Fruit fly (Drosophila melanogaster) whole organism, prepupa: ENCODE data around the gene CG10803.

ENCODE experiments used
- Blimp-1 ChIP-seq: fragments of 200-800 bp; sonication (Bioruptor generic); optimal IDR thresholded peaks from 3 replicates; lab custom pipeline; 2017; ENCODE audit warnings: missing biosample characterization, missing genetic modification characterization, mild to moderate bottlenecking, moderate library complexity, missing genetic modification reagents
- CG10631 ChIP-seq: fragments of 200-800 bp; sonication (Bioruptor generic); optimal IDR thresholded peaks from 2 replicates; lab custom pipeline; 2016; ENCODE audit warnings: missing biosample characterization, missing genetic modification characterization
- CG11294 ChIP-seq: fragments of 200-800 bp; sonication (Bioruptor generic); IDR thresholded peaks from 2 replicates; pipeline ENCODE4 v1.3.6; 2022; ENCODE audit warnings: missing biosample characterization, missing genetic modification characterization
- CG11762 ChIP-seq: fragments of 200-800 bp; sonication (Bioruptor generic); optimal IDR thresholded peaks from 3 replicates; lab custom pipeline; 2016; ENCODE audit warnings: missing biosample characterization, missing genetic modification characterization; ENCODE audit not compliant: insufficient read depth
- CG11902 ChIP-seq: fragments of 200-800 bp; sonication (Bioruptor generic); optimal IDR thresholded peaks from 3 replicates; lab custom pipeline; 2016; ENCODE audit warnings: missing biosample characterization, missing genetic modification characterization
- CG15336 ChIP-seq: fragments of 200-800 bp; sonication (Bioruptor generic); IDR thresholded peaks from 2 replicates; pipeline ENCODE4 v1.3.6; 2022; ENCODE audit warnings: missing biosample characterization, missing genetic modification characterization
- CG1621 ChIP-seq: fragments of 200-800 bp; sonication (Bioruptor generic); optimal IDR thresholded peaks from 3 replicates; lab custom pipeline; 2018; ENCODE audit warnings: missing biosample characterization, mild to moderate bottlenecking, missing genetic modification characterization
- CG16779 ChIP-seq: fragments of 200-800 bp; sonication (Bioruptor generic); optimal IDR thresholded peaks from 3 replicates; lab custom pipeline; 2017; ENCODE audit warnings: missing biosample characterization, mild to moderate bottlenecking, missing genetic modification characterization
- CG3032 ChIP-seq: fragments of 200-800 bp; optimal IDR thresholded peaks from 2 replicates; lab custom pipeline; 2019; ENCODE audit warnings: missing biosample characterization, mild to moderate bottlenecking, missing genetic modification characterization, moderate library complexity
- CG31627 ChIP-seq: fragments of 200-800 bp; sonication (Bioruptor generic); optimal IDR thresholded peaks from 3 replicates; lab custom pipeline; 2016; ENCODE audit warnings: missing biosample characterization, missing genetic modification characterization
- CG32006 ChIP-seq: fragments of 200-800 bp; sonication (Bioruptor generic); optimal IDR thresholded peaks from 3 replicates; lab custom pipeline; 2017; ENCODE audit warnings: missing biosample characterization, mild to moderate bottlenecking, missing genetic modification characterization
- CG34406 ChIP-seq: fragments of 200-800 bp; sonication (Bioruptor generic); optimal IDR thresholded peaks from 3 replicates; lab custom pipeline; 2016; ENCODE audit warnings: missing biosample characterization, missing genetic modification characterization
- CG3919 ChIP-seq: fragments of 200-800 bp; sonication (Bioruptor generic); optimal IDR thresholded peaks from 3 replicates; lab custom pipeline; 2016; ENCODE audit warnings: missing biosample characterization, missing genetic modification characterization
- CG4318 ChIP-seq: fragments of 200-800 bp; sonication (Bioruptor generic); optimal IDR thresholded peaks from 3 replicates; lab custom pipeline; 2017; ENCODE audit warnings: missing biosample characterization, mild to moderate bottlenecking, missing genetic modification characterization
- CG6163 ChIP-seq: fragments of 200-800 bp; sonication (Bioruptor generic); IDR thresholded peaks from 3 replicates; pipeline ENCODE4 v1.3.6; 2022; ENCODE audit warnings: missing biosample characterization, missing genetic modification characterization
- CG6276 ChIP-seq: fragments of 200-800 bp; sonication (Bioruptor generic); optimal IDR thresholded peaks from 2 replicates; lab custom pipeline; 2017; ENCODE audit warnings: missing biosample characterization, mild to moderate bottlenecking, missing genetic modification characterization
- CG6792 ChIP-seq: fragments of 200-800 bp; sonication (Bioruptor generic); optimal IDR thresholded peaks from 3 replicates; lab custom pipeline; 2016; ENCODE audit warnings: missing biosample characterization, missing genetic modification characterization
- CG6854 ChIP-seq: fragments of 200-800 bp; sonication (Bioruptor generic); optimal IDR thresholded peaks from 2 replicates; lab custom pipeline; 2017; ENCODE audit warnings: missing biosample characterization, mild to moderate bottlenecking, missing genetic modification characterization
- CG7368 ChIP-seq: fragments of 200-800 bp; sonication (Bioruptor generic); optimal IDR thresholded peaks from 3 replicates; lab custom pipeline; 2016; ENCODE audit warnings: missing biosample characterization, missing genetic modification characterization
- CG8119 ChIP-seq: fragments of 200-800 bp; sonication (Bioruptor generic); IDR thresholded peaks from 3 replicates; pipeline ENCODE4 v1.3.6; 2022; ENCODE audit warnings: missing biosample characterization, missing genetic modification characterization
- CG8319 ChIP-seq: fragments of 200-800 bp; sonication (Bioruptor generic); optimal IDR thresholded peaks from 3 replicates; lab custom pipeline; 2016; ENCODE audit warnings: missing biosample characterization, missing genetic modification characterization
- CG8632 ChIP-seq: fragments of 200-800 bp; sonication (Bioruptor generic); optimal IDR thresholded peaks from 3 replicates; lab custom pipeline; 2016; ENCODE audit warnings: missing biosample characterization, missing genetic modification characterization
- CG9139 ChIP-seq: fragments of 200-800 bp; sonication (Bioruptor generic); optimal IDR thresholded peaks from 3 replicates; lab custom pipeline; 2017; ENCODE audit warnings: missing biosample characterization, mild to moderate bottlenecking, missing genetic modification characterization
- Eip75B ChIP-seq: fragments of 200-800 bp; sonication (Bioruptor generic); optimal IDR thresholded peaks from 3 replicates; lab custom pipeline; 2016; ENCODE audit warnings: missing biosample characterization, missing genetic modification characterization
- Eip78C ChIP-seq: fragments of 200-800 bp; sonication (Bioruptor generic); peaks from one replicate; lab custom pipeline; 2016; ENCODE audit warnings: missing biosample characterization, missing genetic modification characterization
- Eip93F ChIP-seq: fragments of 200-800 bp; sonication (Bioruptor generic); optimal IDR thresholded peaks from 2 replicates; lab custom pipeline; 2016; ENCODE audit warnings: missing biosample characterization, mild to moderate bottlenecking, missing genetic modification characterization
- Ets21C ChIP-seq: fragments of 200-800 bp; sonication (Bioruptor generic); optimal IDR thresholded peaks from 3 replicates; lab custom pipeline; 2016; ENCODE audit warnings: missing biosample characterization, missing genetic modification characterization
- Gug ChIP-seq: fragments of 200-800 bp; sonication (Bioruptor generic); IDR thresholded peaks from 2 replicates; pipeline ENCODE4 v1.3.6; 2022; ENCODE audit warnings: missing biosample characterization, missing genetic modification characterization
- Hr38 ChIP-seq: sonication (Bioruptor generic); optimal IDR thresholded peaks from 2 replicates; lab custom pipeline; 2016; ENCODE audit warnings: missing biosample characterization, missing genetic modification characterization
- Hr39 ChIP-seq: fragments of 200-800 bp; sonication (Bioruptor generic); optimal IDR thresholded peaks from 2 replicates; lab custom pipeline; 2016; ENCODE audit warnings: missing biosample characterization, missing genetic modification characterization
- Hr4 ChIP-seq: fragments of 200-800 bp; sonication (Bioruptor generic); optimal IDR thresholded peaks from 3 replicates; lab custom pipeline; 2016; ENCODE audit warnings: missing biosample characterization, missing genetic modification characterization
- Lpt ChIP-seq: fragments of 200-800 bp; sonication (Bioruptor generic); optimal IDR thresholded peaks from 3 replicates; lab custom pipeline; 2016; ENCODE audit warnings: missing biosample characterization, missing genetic modification characterization
- Met ChIP-seq: fragments of 200-800 bp; sonication (Bioruptor generic); optimal IDR thresholded peaks from 3 replicates; lab custom pipeline; 2016; ENCODE audit warnings: missing biosample characterization, missing genetic modification characterization
- OdsH ChIP-seq: fragments of 200-800 bp; sonication (Bioruptor generic); optimal IDR thresholded peaks from 3 replicates; lab custom pipeline; 2016; ENCODE audit warnings: missing biosample characterization, missing genetic modification characterization
- Smox ChIP-seq: fragments of 200-800 bp; sonication (Bioruptor generic); optimal IDR thresholded peaks from 3 replicates; lab custom pipeline; 2016; ENCODE audit warnings: missing biosample characterization, missing genetic modification characterization
- Sox102F ChIP-seq: fragments of 200-800 bp; sonication (Bioruptor generic); optimal IDR thresholded peaks from 2 replicates; lab custom pipeline; 2016; ENCODE audit warnings: missing biosample characterization, mild to moderate bottlenecking, missing genetic modification characterization
- Sox14 ChIP-seq: fragments of 200-800 bp; sonication (Bioruptor generic); optimal IDR thresholded peaks from 3 replicates; lab custom pipeline; 2016; ENCODE audit warnings: missing biosample characterization, missing genetic modification characterization
- Sox15 ChIP-seq: fragments of 200-800 bp; sonication (Bioruptor generic); optimal IDR thresholded peaks from 3 replicates; lab custom pipeline; 2016; ENCODE audit warnings: missing biosample characterization, missing genetic modification characterization
- acj6 ChIP-seq: fragments of 200-800 bp; sonication (Bioruptor generic); optimal IDR thresholded peaks from 3 replicates; lab custom pipeline; 2016; ENCODE audit warnings: missing biosample characterization, missing genetic modification characterization
- cyc ChIP-seq: fragments of 200-800 bp; sonication (Bioruptor generic); optimal IDR thresholded peaks from 3 replicates; lab custom pipeline; 2016; ENCODE audit warnings: missing biosample characterization, missing genetic modification characterization
- dac ChIP-seq: fragments of 200-800 bp; sonication (Bioruptor generic); optimal IDR thresholded peaks from 2 replicates; lab custom pipeline; 2017; ENCODE audit warnings: missing biosample characterization, mild to moderate bottlenecking, missing genetic modification characterization
- eg ChIP-seq: fragments of 200-800 bp; sonication (Bioruptor generic); IDR thresholded peaks from 3 replicates; pipeline ENCODE4 v1.3.6; 2022; ENCODE audit warnings: missing biosample characterization, missing genetic modification characterization
- esn ChIP-seq: fragments of 200-800 bp; sonication (Bioruptor generic); optimal IDR thresholded peaks from 2 replicates; lab custom pipeline; 2016; ENCODE audit warnings: missing biosample characterization, mild to moderate bottlenecking, missing genetic modification characterization, moderate library complexity
- fd59A ChIP-seq: fragments of 200-800 bp; sonication (Bioruptor generic); optimal IDR thresholded peaks from 2 replicates; lab custom pipeline; 2017; ENCODE audit warnings: missing biosample characterization, mild to moderate bottlenecking, missing genetic modification characterization, missing genetic modification reagents
- fd85E ChIP-seq: fragments of 200-800 bp; sonication (Bioruptor generic); optimal IDR thresholded peaks from 3 replicates; lab custom pipeline; 2016; ENCODE audit warnings: missing biosample characterization, missing genetic modification characterization
- fkh ChIP-seq: fragments of 200-800 bp; sonication (Bioruptor generic); optimal IDR thresholded peaks from 3 replicates; lab custom pipeline; 2017; ENCODE audit warnings: missing biosample characterization, mild to moderate bottlenecking, missing genetic modification characterization, moderate library complexity
- lz ChIP-seq: fragments of 200-800 bp; sonication (Bioruptor generic); optimal IDR thresholded peaks from 3 replicates; lab custom pipeline; 2016; ENCODE audit warnings: missing biosample characterization, missing genetic modification characterization
- net ChIP-seq: fragments of 200-800 bp; sonication (Bioruptor generic); optimal IDR thresholded peaks from 3 replicates; lab custom pipeline; 2016; ENCODE audit warnings: missing biosample characterization, missing genetic modification characterization
- pdm3 ChIP-seq: fragments of 200-800 bp; sonication (Bioruptor generic); optimal IDR thresholded peaks from 3 replicates; lab custom pipeline; 2016; ENCODE audit warnings: missing biosample characterization, missing genetic modification characterization
- spab ChIP-seq: fragments of 200-800 bp; sonication (Bioruptor generic); optimal IDR thresholded peaks from 2 replicates; lab custom pipeline; 2017; ENCODE audit warnings: missing biosample characterization, mild to moderate bottlenecking, missing genetic modification characterization, missing genetic modification reagents
- ss ChIP-seq, 2 experiments: fragments of 200-800 bp; sonication (Bioruptor generic); optimal IDR thresholded peaks; 2 replicates in 1 of 2; 3 replicates in 1 of 2; lab custom pipeline; 2017 to 2018; ENCODE audit warnings: mild to moderate bottlenecking in 2 of 2, missing biosample characterization in 2 of 2, missing genetic modification characterization in 2 of 2, moderate library complexity in 1 of 2
- svp ChIP-seq: fragments of 200-800 bp; sonication (Bioruptor generic); peaks from one replicate; lab custom pipeline; 2016; ENCODE audit warnings: missing biosample characterization, missing genetic modification characterization
- topi ChIP-seq: fragments of 200-800 bp; sonication (Bioruptor generic); optimal IDR thresholded peaks from 3 replicates; lab custom pipeline; 2016; ENCODE audit warnings: missing biosample characterization, missing genetic modification characterization
- vri ChIP-seq: fragments of 200-800 bp; sonication (Bioruptor generic); optimal IDR thresholded peaks from 3 replicates; lab custom pipeline; 2016; ENCODE audit warnings: missing biosample characterization, mild to moderate bottlenecking, missing genetic modification characterization

CG10803 gene

DNA sequence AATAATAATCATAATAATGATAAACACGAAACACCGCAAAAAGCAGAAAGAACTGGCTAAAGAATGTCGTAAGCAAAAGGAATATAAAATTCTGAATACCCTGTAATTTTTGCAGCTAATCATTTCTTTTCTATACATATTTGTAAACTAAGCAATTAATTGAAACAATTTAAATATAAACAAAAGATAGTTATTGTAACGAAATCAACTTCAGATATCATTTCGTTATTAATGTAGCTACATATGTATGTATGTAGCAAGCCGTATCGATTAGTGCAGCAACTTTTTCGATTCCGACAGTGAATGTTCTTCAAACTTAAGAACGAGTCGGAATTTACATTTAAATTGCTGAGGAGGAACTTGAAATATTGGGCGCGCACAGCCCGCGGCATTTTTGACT, 11.8 kb upstream of the CG10803 start:
- TF ChIP-seq CG6792 (GFP tag; lab: Kevin White, UChicago), result no peak
- TF ChIP-seq eg (GFP tag; lab: Robert Waterston, UW), result no peak
- TF ChIP-seq CG8319, result no peak
- no peak for TF ChIP-seq CG31627 (GFP tag; lab: Kevin White, UChicago)
- no peak for TF ChIP-seq net (GFP tag; lab: Kevin White, UChicago)
- no peak for TF ChIP-seq CG6854 (GFP tag; lab: Kevin White, UChicago)
- no peak for TF ChIP-seq CG3919 (GFP tag; lab: Kevin White, UChicago)
- no peak for TF ChIP-seq CG9139
- no peak for TF ChIP-seq svp (GFP tag; lab: Kevin White, UChicago)
- no peak for TF ChIP-seq dac
- TF ChIP-seq Hr38, result no peak
- TF ChIP-seq esn (GFP tag; lab: Kevin White, UChicago), result peak; percentile 57
- TF ChIP-seq OdsH, result peak; percentile 4
- TF ChIP-seq fkh (GFP tag; lab: Kevin White, UChicago), result no peak
- no peak for TF ChIP-seq Hr4 (GFP tag; lab: Kevin White, UChicago)
- peak; percentile 34 for TF ChIP-seq Met (GFP tag; lab: Kevin White, UChicago)
- TF ChIP-seq CG11762, result no peak
- no peak for TF ChIP-seq Blimp-1
- TF ChIP-seq spab (GFP tag; lab: Kevin White, UChicago), result no peak
- TF ChIP-seq CG8632 (GFP tag; lab: Kevin White, UChicago), result no peak
- TF ChIP-seq CG3032 (tag; lab: Kevin White, UChicago), result no peak
- peak; percentile 20 for TF ChIP-seq cyc (GFP tag; lab: Kevin White, UChicago)
- TF ChIP-seq Sox102F (GFP tag; lab: Kevin White, UChicago), result peak; percentile 37
- peak; percentile 30 for TF ChIP-seq topi (GFP tag; lab: Kevin White, UChicago)
- TF ChIP-seq Eip75B (GFP tag; lab: Kevin White, UChicago), result no peak
- TF ChIP-seq lz (GFP tag; lab: Kevin White, UChicago), result peak; percentile 2
- TF ChIP-seq CG11294 (GFP tag; lab: Robert Waterston, UW), result no peak
- no peak for TF ChIP-seq CG11902
- no peak for TF ChIP-seq Ets21C (GFP tag; lab: Kevin White, UChicago)
- TF ChIP-seq fd85E (GFP tag; lab: Kevin White, UChicago), result no peak
- no peak for TF ChIP-seq CG6276 (GFP tag; lab: Kevin White, UChicago)
- peak; percentile 55 for TF ChIP-seq Smox (GFP tag; lab: Kevin White, UChicago)
- no peak for TF ChIP-seq CG8119 (GFP tag; lab: Robert Waterston, UW)
- TF ChIP-seq CG1621, result no peak
- TF ChIP-seq Eip78C, result peak; percentile 71
- no peak for TF ChIP-seq fd59A (GFP tag; lab: Kevin White, UChicago)
- no peak for TF ChIP-seq Eip93F (GFP tag; lab: Kevin White, UChicago)
- TF ChIP-seq CG15336, result no peak
- TF ChIP-seq acj6 (GFP tag; lab: Kevin White, UChicago), result no peak
- no peak for TF ChIP-seq Sox15 (GFP tag; lab: Kevin White, UChicago)
- TF ChIP-seq pdm3, result no peak
- TF ChIP-seq CG16779 (tag; lab: Kevin White, UChicago), result no peak
- no peak for TF ChIP-seq Lpt (GFP tag; lab: Kevin White, UChicago)
- TF ChIP-seq CG34406 (GFP tag; lab: Kevin White, UChicago), result no peak
- no peak for TF ChIP-seq CG10631 (GFP tag; lab: Kevin White, UChicago)
- no peak for TF ChIP-seq vri (GFP tag; lab: Kevin White, UChicago)
- no peak for TF ChIP-seq CG32006 (GFP tag; lab: Kevin White, UChicago)
- TF ChIP-seq CG4318, result no peak
- no peak for TF ChIP-seq CG6163
- TF ChIP-seq Sox14 (GFP tag; lab: Kevin White, UChicago), result no peak
- TF ChIP-seq CG7368 (GFP tag; lab: Kevin White, UChicago), result no peak
- TF ChIP-seq ss (GFP tag; optimal IDR thresholded peaks at IDR 0.05; lab: Kevin White, UChicago), result peak in 1 of 2 experiments; percentile 10
- no peak for TF ChIP-seq Gug
- peak; percentile 18 for TF ChIP-seq Hr39 (GFP tag; lab: Kevin White, UChicago)
